Worm (Caenorhabditis elegans): Measurements from ENCODE around the gene frpr-9.

frpr-9 gene

DNA sequence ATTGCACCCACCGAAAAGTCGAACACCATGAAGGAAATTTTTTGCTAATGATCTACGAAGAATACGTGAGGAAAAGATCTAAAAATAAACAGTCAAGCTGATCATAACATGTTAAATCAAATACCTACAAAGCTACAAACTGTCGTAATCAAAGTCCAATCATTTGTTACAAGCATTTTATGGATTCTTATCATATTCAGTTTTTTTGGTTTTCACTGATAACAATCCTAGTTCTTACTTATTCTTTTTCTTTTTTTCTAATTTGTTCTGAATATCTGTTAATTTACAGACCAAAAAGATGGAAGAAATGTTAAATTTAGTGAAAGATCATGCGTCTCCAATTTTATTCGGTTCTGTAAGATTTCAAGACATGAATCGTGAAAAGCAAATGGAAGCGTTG is 37.1 kb upstream of the frpr-9 start, which contains the start of gene F17C11.6:
F17C11.6 (plus strand) TSS at position 290 of the 400 bp plus-strand sequence.
- no peak for TF ChIP-seq gmeb-2 (tag; optimal IDR thresholded peaks at IDR 0.05)
- no peak for TF ChIP-seq unc-42 (tag; optimal IDR thresholded peaks at IDR 0.05)
- TF ChIP-seq ceh-2 (tag; optimal IDR thresholded peaks at IDR 0.05): no peak
- no peak for TF ChIP-seq sox-4 (tag; optimal IDR thresholded peaks at IDR 0.05)
- TF ChIP-seq elt-2 (tag; optimal IDR thresholded peaks at IDR 0.05): no peak
- TF ChIP-seq pha-2 (tag; optimal IDR thresholded peaks at IDR 0.05): no peak
- TF ChIP-seq C38D4.7 (GFP tag; optimal IDR thresholded peaks at IDR 0.05): no peak

DNA sequence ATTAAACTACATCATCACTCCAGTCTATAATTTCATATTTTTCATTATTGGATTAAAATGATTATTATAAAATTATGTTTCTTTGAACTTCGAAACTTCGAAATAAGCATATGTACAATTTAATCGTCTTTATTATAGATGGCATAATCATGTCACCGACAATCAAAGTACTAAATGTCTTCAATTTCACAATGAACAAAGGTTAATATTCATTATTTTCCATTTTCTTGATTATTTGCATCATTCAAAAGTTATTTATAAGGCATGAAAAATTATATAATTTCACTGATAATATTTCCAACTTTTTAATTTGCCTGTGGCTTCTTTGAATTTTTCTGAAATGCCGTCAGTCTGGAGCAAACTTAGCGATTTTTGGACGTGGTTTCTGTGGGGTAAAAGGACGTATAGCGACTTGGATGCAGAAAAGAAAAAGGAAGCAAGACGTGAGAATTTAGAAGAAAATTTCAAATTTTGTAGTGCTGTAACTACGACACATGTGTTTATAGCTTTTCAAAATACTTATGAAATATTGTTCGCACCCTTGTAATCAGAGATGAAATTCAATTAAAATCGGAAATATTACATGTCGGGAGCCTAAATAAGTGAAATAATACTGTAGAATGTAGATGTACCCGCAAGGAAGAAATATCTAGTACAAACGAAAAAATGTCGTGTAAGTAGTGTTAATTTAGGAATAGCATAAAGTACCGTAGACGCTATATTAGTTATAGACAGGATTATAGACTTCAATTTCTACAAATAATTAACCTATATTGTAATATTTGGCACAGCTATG is 36.0 kb upstream of the frpr-9 start, which contains the start of gene F17C11.13:
F17C11.13 (plus strand) TSS at position 243 of the 796 bp plus-strand sequence.
- TF ChIP-seq ref-2 (tag; optimal IDR thresholded peaks at IDR 0.05): no peak

- TF ChIP-seq ttx-3 (tag; optimal IDR thresholded peaks at IDR 0.05) (no peak), ceh-34 (tag; optimal IDR thresholded peaks at IDR 0.05) (no peak), ceh-31 (tag; optimal IDR thresholded peaks at IDR 0.05) (no peak)
These were observed 33.5 kb upstream of the frpr-9 start, which contains the start of gene pigt-1 for ce11 chrV:10958322-10958900. Gene pigt-1 (minus strand): TSS chrV:10958821.

DNA sequence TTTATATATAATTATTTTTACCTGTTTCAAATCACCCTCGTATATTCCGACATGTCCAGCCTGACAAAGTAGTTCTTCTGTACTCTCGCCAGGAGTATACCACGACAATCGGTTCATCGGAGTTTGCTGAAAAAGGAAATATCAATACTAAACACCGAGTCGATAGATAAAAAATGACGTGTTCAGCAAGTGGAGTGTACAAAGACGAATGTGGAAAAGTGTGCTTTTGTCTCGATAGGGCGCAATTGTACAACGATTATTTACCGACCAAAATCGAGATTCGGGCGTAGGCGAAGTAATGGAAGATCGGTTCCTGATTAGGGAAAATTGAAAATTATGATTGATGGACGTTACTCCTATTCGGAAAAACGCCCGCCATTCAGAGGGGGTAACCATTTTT is 31.3 kb upstream of the frpr-9 start, which contains the start of gene vps-36:
vps-36 (minus strand) TSS at position 126 of the 400 bp plus-strand sequence.
- TF ChIP-seq lin-11 (tag; optimal IDR thresholded peaks at IDR 0.05): no peak
- peak; percentile 14 for TF ChIP-seq elt-2 (tag; optimal IDR thresholded peaks at IDR 0.05)

ce11 chrV:10961448-10961870 is 30.4 kb upstream of the frpr-9 start:
- TF ChIP-seq ztf-16 (tag; optimal IDR thresholded peaks at IDR 0.05) (no peak), Y22D7AL.16 (tag; optimal IDR thresholded peaks at IDR 0.05) (no peak), npax-4 (tag; optimal IDR thresholded peaks at IDR 0.05) (no peak), F13H6.1 (tag; optimal IDR thresholded peaks at IDR 0.05) (no peak), madf-2 (tag; optimal IDR thresholded peaks at IDR 0.05) (no peak), fkh-10 (GFP tag; optimal IDR thresholded peaks at IDR 0.05) (no peak), ttx-3 (tag; optimal IDR thresholded peaks at IDR 0.05) (no peak), nfya-1 (tag; optimal IDR thresholded peaks at IDR 0.05) (peak; percentile 1), pag-3 (tag; optimal IDR thresholded peaks at IDR 0.05; ENCODE audit: borderline replicate concordance) (no peak), unc-42 (tag; optimal IDR thresholded peaks at IDR 0.05) (peak; percentile 94), ceh-14 (tag; optimal IDR thresholded peaks at IDR 0.05) (peak; percentile 75), pat-9 (tag; optimal IDR thresholded peaks at IDR 0.05) (no peak), odd-2 (tag; optimal IDR thresholded peaks at IDR 0.05) (no peak), tbx-7 (tag; optimal IDR thresholded peaks at IDR 0.05) (no peak), tbx-2 (tag; optimal IDR thresholded peaks at IDR 0.05) (peak; percentile 48), ceh-24 (tag; optimal IDR thresholded peaks at IDR 0.05) (no peak), nhr-232 (tag; optimal IDR thresholded peaks at IDR 0.05) (no peak), hlh-30 (tag; optimal IDR thresholded peaks at IDR 0.05; ENCODE audit: insufficient read depth) (no peak), nhr-11 (tag; optimal IDR thresholded peaks at IDR 0.05) (no peak), ceh-18 (tag; optimal IDR thresholded peaks at IDR 0.05) (peak; percentile 93), ceh-34 (tag; optimal IDR thresholded peaks at IDR 0.05) (peak; percentile 44), zip-5 (tag; optimal IDR thresholded peaks at IDR 0.05) (no peak), pha-2 (tag; optimal IDR thresholded peaks at IDR 0.05) (no peak), ets-4 (tag; optimal IDR thresholded peaks at IDR 0.05) (no peak), C08G9.2 (tag; optimal IDR thresholded peaks at IDR 0.05) (peak; percentile 22), sox-4 (tag; optimal IDR thresholded peaks at IDR 0.05) (no peak), ahr-1 (tag; optimal IDR thresholded peaks at IDR 0.05) (no peak), fax-1 (tag; optimal IDR thresholded peaks at IDR 0.05) (peak; percentile 27), ceh-30 (tag; optimal IDR thresholded peaks at IDR 0.05) (no peak), gmeb-2 (tag; optimal IDR thresholded peaks at IDR 0.05) (no peak), K02D7.2 (tag; optimal IDR thresholded peaks at IDR 0.05) (no peak), sdc-2 (tag; optimal IDR thresholded peaks at IDR 0.05) (no peak), K09A11.1 (tag; optimal IDR thresholded peaks at IDR 0.05; ENCODE audit: insufficient read depth) (no peak), rnt-1 (tag; optimal IDR thresholded peaks at IDR 0.05) (peak; percentile 48), mec-3 (tag; optimal IDR thresholded peaks at IDR 0.05; ENCODE audit: borderline replicate concordance) (peak; percentile 49), ref-2 (tag; optimal IDR thresholded peaks at IDR 0.05) (peak; percentile 25)
